Worm (Caenorhabditis elegans): Measurements from ENCODE around the gene F53E4.2.

ce11 chrV:15612886-15613285, 41.3 kb upstream of the F53E4.2 start, which contains the start of gene str-263:
- TF ChIP-seq him-1 (tag; optimal IDR thresholded peaks at IDR 0.05) (no peak), dao-5 (tag; optimal IDR thresholded peaks at IDR 0.05) (no peak), W03F9.2 (tag; optimal IDR thresholded peaks at IDR 0.05) (no peak)
